Worm (Caenorhabditis elegans): Measurements from ENCODE around the gene srh-292.

srh-292 gene

ce11 chrV:17845370-17845967, 42.9 kb downstream of the srh-292 start:
- no peak for TF ChIP-seq ceh-16 (tag; optimal IDR thresholded peaks at IDR 0.05)
- TF ChIP-seq unc-39 (tag; optimal IDR thresholded peaks at IDR 0.05), result no peak
- TF ChIP-seq ceh-82 (tag; optimal IDR thresholded peaks at IDR 0.05), result no peak
- TF ChIP-seq zag-1 (tag; optimal IDR thresholded peaks at IDR 0.05), result no peak

Measured in whole organism, L3 larva.